Worm (Caenorhabditis elegans) whole organism, early embryonic: ENCODE measurements around the gene nhr-233.

Source experiments
- B0310.2 ChIP-seq: sonication (generic microtip); optimal IDR thresholded peaks from 2 replicates; lab custom pipeline; 2016; ENCODE audit warnings: mild to moderate bottlenecking, missing genetic modification characterization, missing compliant biosample characterization
- ama-1 ChIP-seq: fragments of 150-350 bp; optimal IDR thresholded peaks from 2 replicates; lab custom pipeline; 2014
- ceh-13 ChIP-seq: fragments of 200-800 bp; sonication (Bioruptor generic); optimal IDR thresholded peaks from 2 replicates; lab custom pipeline; 2018; ENCODE audit warnings: mild to moderate bottlenecking, missing genetic modification characterization, missing compliant biosample characterization
- ets-7 ChIP-seq: sonication (generic microtip); optimal IDR thresholded peaks from 2 replicates; lab custom pipeline; 2016; ENCODE audit warnings: missing genotype, missing genetic modification characterization, missing compliant biosample characterization
- flt-1 ChIP-seq: fragments of 200-800 bp; sonication (Bioruptor generic); IDR thresholded peaks from 2 replicates; pipeline ENCODE4 v1.3.6; 2022; ENCODE audit warnings: missing genetic modification characterization, missing compliant biosample characterization
- hmbx-1 ChIP-seq: sonication (generic microtip); optimal IDR thresholded peaks from 2 replicates; lab custom pipeline; 2016; ENCODE audit warnings: mild to moderate bottlenecking, missing genetic modification characterization, missing compliant biosample characterization
- hmg-4 ChIP-seq: fragments of 200-800 bp; sonication (Bioruptor generic); optimal IDR thresholded peaks from 2 replicates; lab custom pipeline; 2018; ENCODE audit warnings: mild to moderate bottlenecking, missing genetic modification characterization, missing compliant biosample characterization
- pes-1 ChIP-seq: fragments of 200-800 bp; sonication (Bioruptor generic); IDR thresholded peaks from 2 replicates; pipeline ENCODE4 v1.3.6; 2022; ENCODE audit warnings: missing genetic modification reagents, missing genetic modification characterization, missing compliant biosample characterization
- scrt-1 ChIP-seq: fragments of 200-800 bp; sonication (Bioruptor generic); IDR thresholded peaks from 2 replicates; pipeline ENCODE4 v1.3.6; 2022; ENCODE audit warnings: missing genetic modification characterization, missing compliant biosample characterization
- sea-1 ChIP-seq: fragments of 200-800 bp; sonication (Bioruptor generic); conservative IDR thresholded peaks from 2 replicates; pipeline ENCODE4 v1.3.6; 2022; ENCODE audit warnings: missing genetic modification characterization, missing compliant biosample characterization
- tbx-11 ChIP-seq: fragments of 200-800 bp; sonication (Bioruptor generic); IDR thresholded peaks from 2 replicates; pipeline ENCODE4 v1.3.6; 2022; ENCODE audit warnings: missing genetic modification characterization, missing compliant biosample characterization
- tbx-37 ChIP-seq: fragments of 200-800 bp; sonication (Bioruptor generic); conservative IDR thresholded peaks from 2 replicates; pipeline ENCODE4 v1.3.6; 2022; ENCODE audit warnings: missing genetic modification reagents, missing genetic modification characterization, missing compliant biosample characterization

ce11 chrV:16570697-16571096, at the start of gene nhr-233:
- TF ChIP-seq ama-1 (no peak), ets-7 (tag; lab: Kevin White, UChicago) (no peak), hmbx-1 (tag; lab: Kevin White, UChicago) (no peak), tbx-37 (GFP tag; lab: Robert Waterston, UW) (no peak), sea-1 (GFP tag; lab: Robert Waterston, UW) (no peak), B0310.2 (tag; lab: Kevin White, UChicago) (no peak), tbx-11 (GFP tag; lab: Robert Waterston, UW) (no peak), pes-1 (GFP tag; lab: Robert Waterston, UW) (no peak), ceh-13 (GFP tag; lab: Kevin White, UChicago) (no peak), flt-1 (GFP tag; lab: Robert Waterston, UW) (no peak), scrt-1 (GFP tag; lab: Robert Waterston, UW) (no peak), hmg-4 (GFP tag; lab: Kevin White, UChicago) (no peak)
